Worm (Caenorhabditis elegans): Measurements from ENCODE around the gene F55G7.5.

DNA sequence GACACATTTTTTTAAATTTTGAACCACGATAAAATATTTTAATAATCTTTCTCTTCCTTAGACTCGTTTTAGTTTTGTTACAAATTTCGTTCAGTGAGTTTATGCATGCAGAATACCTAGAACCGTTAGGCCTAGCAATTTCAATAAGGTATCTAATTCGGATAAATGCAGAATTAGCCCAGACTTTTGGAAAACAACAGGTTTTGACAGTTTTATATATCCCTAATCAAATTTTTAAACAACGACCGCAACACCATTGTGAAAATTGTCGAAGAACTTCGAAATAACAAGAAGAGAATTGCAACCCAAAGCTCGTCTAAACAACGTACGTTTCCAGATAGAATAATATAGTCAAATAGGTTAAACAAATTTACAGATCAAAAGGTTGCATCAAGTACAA, 20.7 kb downstream of the F55G7.5 start, which contains the start of gene Y62H9A.16:
- TF ChIP-seq rbr-2 (tag; optimal IDR thresholded peaks at IDR 0.05) (no peak), pha-4 (GFP tag; IDR thresholded peaks at IDR 0.05) (no peak), pha-4 (tag; optimal IDR thresholded peaks at IDR 0.05) (no peak)
